Worm (Caenorhabditis elegans) whole organism, L3 larva: ENCODE results near the gene F25D1.3.

Experiments
- egl-5 ChIP-seq: fragments of 150-350 bp; optimal IDR thresholded peaks from 2 replicates; lab custom pipeline; 2017; ENCODE audit warnings: missing biosample characterization, missing genetic modification reagents, missing genetic modification characterization, inconsistent platforms
- fkh-10 ChIP-seq: sonication (generic microtip); optimal IDR thresholded peaks from 2 replicates; lab custom pipeline; 2017; ENCODE audit warnings: missing biosample characterization, missing genetic modification reagents, missing genetic modification characterization
- hmg-11 ChIP-seq: sonication (generic microtip); optimal IDR thresholded peaks from 2 replicates; lab custom pipeline; 2016; ENCODE audit warnings: missing genetic modification characterization, missing compliant biosample characterization
- lin-39 ChIP-seq: fragments of 150-350 bp; optimal IDR thresholded peaks from 2 replicates; lab custom pipeline; 2018; ENCODE audit warnings: missing biosample characterization, missing genetic modification reagents, missing genetic modification characterization
- nfya-1 ChIP-seq: sonication (generic microtip); optimal IDR thresholded peaks from 2 replicates; lab custom pipeline; 2017; ENCODE audit warnings: missing genetic modification characterization, mild to moderate bottlenecking, missing compliant biosample characterization, antibody characterized with exemption, moderate library complexity; ENCODE audit not compliant: insufficient read depth
- nhr-11 ChIP-seq: fragments of 150-350 bp; optimal IDR thresholded peaks from 2 replicates; lab custom pipeline; 2014; ENCODE audit warnings: missing biosample characterization, missing genetic modification characterization
- nhr-25 ChIP-seq: sonication (generic microtip); optimal IDR thresholded peaks from 2 replicates; lab custom pipeline; 2017; ENCODE audit warnings: missing biosample characterization, missing genetic modification characterization
- pha-4 ChIP-seq: fragments of 150-350 bp; optimal IDR thresholded peaks from 2 replicates; lab custom pipeline; 2014; ENCODE audit warnings: missing biosample characterization, missing genetic modification reagents, missing genetic modification characterization
- skn-1 ChIP-seq: fragments of 150-350 bp; optimal IDR thresholded peaks from 2 replicates; lab custom pipeline; 2014; ENCODE audit warnings: missing biosample characterization, missing genetic modification characterization
- snpc-4 ChIP-seq: fragments of 150-350 bp; optimal IDR thresholded peaks from 2 replicates; lab custom pipeline; 2014; ENCODE audit warnings: missing biosample characterization, missing genetic modification characterization
- tbx-2 ChIP-seq: sonication (generic microtip); optimal IDR thresholded peaks from 2 replicates; lab custom pipeline; 2016; ENCODE audit warnings: mild to moderate bottlenecking, missing genetic modification characterization, missing compliant biosample characterization
- unc-39 ChIP-seq: sonication (generic microtip); optimal IDR thresholded peaks from 4 replicates; lab custom pipeline; 2017; ENCODE audit warnings: missing biosample characterization, missing genetic modification characterization

DNA sequence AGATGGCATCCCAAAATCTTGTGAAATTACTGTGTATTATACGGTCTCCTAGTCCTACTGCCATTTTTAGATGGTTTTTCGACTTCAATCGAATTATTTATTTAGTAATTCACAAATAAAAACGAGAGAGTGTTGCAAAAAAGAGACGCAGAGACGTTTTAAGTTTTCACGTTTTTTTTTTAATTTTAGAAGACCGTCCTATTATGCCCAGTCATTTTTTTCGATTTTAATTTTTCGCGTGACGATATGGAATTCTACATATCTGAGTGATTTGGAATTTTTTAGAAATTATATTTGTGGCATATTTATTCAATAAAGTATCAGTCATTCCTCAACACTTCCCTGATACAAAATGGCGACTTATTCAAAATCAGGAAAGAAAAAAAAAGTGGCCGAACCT is 31.8 kb upstream of the F25D1.3 start, which contains the start of gene C35A5.4:
- no peak for TF ChIP-seq pha-4 (tag; lab: Kevin White, UChicago)
- no peak for TF ChIP-seq nfya-1
- no peak for TF ChIP-seq tbx-2
- no peak for TF ChIP-seq fkh-10
- TF ChIP-seq nhr-25 (tag; lab: Kevin White, UChicago) = no peak
- no peak for TF ChIP-seq skn-1
- TF ChIP-seq egl-5 (tag; lab: Kevin White, UChicago) = no peak
- no peak for TF ChIP-seq unc-39
- no peak for TF ChIP-seq snpc-4 (tag; lab: Kevin White, UChicago)
- no peak for TF ChIP-seq hmg-11 (tag; lab: Kevin White, UChicago)
- TF ChIP-seq nhr-11 = no peak
- no peak for TF ChIP-seq lin-39 (tag; lab: Kevin White, UChicago)
